Worm (Caenorhabditis elegans) whole organism, L4 larva: Measurements from ENCODE around the gene C49H3.3.

Source experiments
- F26F4.8 ChIP-seq: fragments of 200-800 bp; sonication (Bioruptor generic); conservative IDR thresholded peaks from 2 replicates; pipeline ENCODE4 v1.3.6; 2022; ENCODE audit warnings: missing genetic modification characterization, missing compliant biosample characterization
- F44E2.7 ChIP-seq: fragments of 200-800 bp; sonication (Bioruptor generic); IDR thresholded peaks from 2 replicates; pipeline ENCODE4 v2.1.2; 2022; ENCODE audit warnings: missing genetic modification characterization, missing compliant biosample characterization
- T26A8.4 ChIP-seq: fragments of 200-800 bp; sonication (Bioruptor generic); IDR thresholded peaks from 2 replicates; pipeline ENCODE4 v1.3.6; 2022; ENCODE audit warnings: missing genetic modification characterization, missing compliant biosample characterization
- Y105C5A.15 ChIP-seq: fragments of 200-800 bp; sonication (Bioruptor generic); IDR thresholded peaks from 2 replicates; pipeline ENCODE4 v1.3.6; 2022; ENCODE audit warnings: missing genetic modification characterization, missing compliant biosample characterization
- aha-1 ChIP-seq: fragments of 150-350 bp; peaks from one replicate; lab custom pipeline; 2014; ENCODE audit warnings: missing biosample characterization, missing genetic modification characterization
- ceh-28 ChIP-seq: fragments of 150-350 bp; optimal IDR thresholded peaks from 2 replicates; lab custom pipeline; 2014; ENCODE audit warnings: missing biosample characterization, missing genetic modification reagents, missing genetic modification characterization
- ceh-62 ChIP-seq: sonication (generic microtip); optimal IDR thresholded peaks from 2 replicates; lab custom pipeline; 2017; ENCODE audit warnings: missing biosample characterization, missing genetic modification characterization
- ces-1 ChIP-seq: fragments of 150-350 bp; sonication (generic microtip); optimal IDR thresholded peaks from 4 replicates; lab custom pipeline; 2014; ENCODE audit warnings: missing biosample characterization, missing genetic modification reagents, missing genetic modification characterization
- ctbp-1 ChIP-seq: fragments of 200-800 bp; sonication (Bioruptor generic); IDR thresholded peaks from 2 replicates; pipeline ENCODE4 v1.3.6; 2022; ENCODE audit warnings: missing genetic modification reagents, missing genetic modification characterization, missing compliant biosample characterization
- daf-16 ChIP-seq, 3 experiments: sonication (generic microtip); optimal IDR thresholded peaks; 2 replicates each; lab custom pipeline; 2016 to 2017; ENCODE audit warnings: missing genetic modification characterization in 3 of 3, missing genetic modification reagents in 3 of 3, mild to moderate bottlenecking in 2 of 3, missing compliant biosample characterization in 2 of 3, missing biosample characterization in 1 of 3, moderate library complexity in 1 of 3
- dpl-1 ChIP-seq: fragments of 150-350 bp; optimal IDR thresholded peaks from 2 replicates; lab custom pipeline; 2014; ENCODE audit warnings: missing biosample characterization, missing genetic modification reagents, missing genetic modification characterization
- dve-1 ChIP-seq: sonication (generic microtip); optimal IDR thresholded peaks from 2 replicates; lab custom pipeline; 2017; ENCODE audit warnings: antibody characterized with exemption, mild to moderate bottlenecking, missing genetic modification characterization, missing compliant biosample characterization; ENCODE audit not compliant: insufficient read depth
- egl-43 ChIP-seq: fragments of 200-800 bp; sonication (Bioruptor generic); IDR thresholded peaks from 2 replicates; pipeline ENCODE4 v1.3.6; 2022; ENCODE audit warnings: missing genetic modification reagents, missing genetic modification characterization, missing compliant biosample characterization
- fos-1 ChIP-seq: fragments of 150-350 bp; optimal IDR thresholded peaks from 2 replicates; lab custom pipeline; 2014; ENCODE audit warnings: missing biosample characterization, missing genetic modification characterization
- hlh-11 ChIP-seq: fragments of 200-800 bp; sonication (Bioruptor generic); optimal IDR thresholded peaks from 2 replicates; lab custom pipeline; 2018; ENCODE audit warnings: mild to moderate bottlenecking, missing genetic modification characterization, missing compliant biosample characterization
- hlh-30 ChIP-seq: sonication (generic microtip); optimal IDR thresholded peaks from 2 replicates; lab custom pipeline; 2017; ENCODE audit warnings: antibody characterized with exemption, mild to moderate bottlenecking, missing genetic modification characterization, missing compliant biosample characterization; ENCODE audit not compliant: insufficient read depth
- lin-29 ChIP-seq: fragments of 200-800 bp; sonication (Bioruptor generic); IDR thresholded peaks from 2 replicates; pipeline ENCODE4 v1.3.6; 2022; ENCODE audit warnings: missing genetic modification reagents, missing genetic modification characterization, missing compliant biosample characterization
- lin-38 ChIP-seq: fragments of 200-800 bp; sonication (Bioruptor generic); IDR thresholded peaks from 2 replicates; pipeline ENCODE4 v1.3.6; 2022; ENCODE audit warnings: missing genetic modification reagents, missing genetic modification characterization, missing compliant biosample characterization
- lsy-2 ChIP-seq, 2 experiments: fragments of 150-350 bp in 1 of 2; sonication (generic microtip) in 1 of 2; optimal IDR thresholded peaks; 2 replicates each; lab custom pipeline; 2014 to 2017; ENCODE audit warnings: missing biosample characterization in 2 of 2, missing genetic modification characterization in 2 of 2
- madf-5 ChIP-seq, 2 experiments: fragments of 200-800 bp; sonication (Bioruptor generic); IDR thresholded peaks; 2 replicates each; pipeline ENCODE4 v1.3.6; 2022; ENCODE audit warnings: missing compliant biosample characterization in 2 of 2, missing genetic modification characterization in 2 of 2
- mdl-1 ChIP-seq, 2 experiments: fragments of 150-350 bp in 1 of 2; sonication (generic microtip) in 1 of 2; optimal IDR thresholded peaks; 2 replicates each; lab custom pipeline; 2014 to 2017; ENCODE audit warnings: missing biosample characterization in 2 of 2, missing genetic modification characterization in 2 of 2
- mdt-29 ChIP-seq: fragments of 200-800 bp; sonication (Bioruptor generic); IDR thresholded peaks from 2 replicates; pipeline ENCODE4 v1.3.6; 2022; ENCODE audit warnings: missing genetic modification reagents, missing genetic modification characterization, missing compliant biosample characterization
- mep-1 ChIP-seq: fragments of 150-350 bp; sonication (generic microtip); optimal IDR thresholded peaks from 3 replicates; lab custom pipeline; 2014; ENCODE audit warnings: missing biosample characterization, missing genetic modification characterization
- mes-2 ChIP-seq: sonication (generic microtip); optimal IDR thresholded peaks from 2 replicates; lab custom pipeline; 2016; ENCODE audit warnings: missing genotype, mild to moderate bottlenecking, missing genetic modification characterization, missing compliant biosample characterization; ENCODE audit not compliant: poor library complexity, severe bottlenecking
- mxl-2 ChIP-seq: fragments of 200-800 bp; sonication (Bioruptor generic); conservative IDR thresholded peaks from 2 replicates; pipeline ENCODE4 v1.3.6; 2022; ENCODE audit warnings: missing genetic modification reagents, missing genetic modification characterization, missing compliant biosample characterization
- nhr-28 ChIP-seq: fragments of 150-350 bp; optimal IDR thresholded peaks from 2 replicates; lab custom pipeline; 2014; ENCODE audit warnings: missing biosample characterization, missing genetic modification characterization
- nhr-41 ChIP-seq: fragments of 200-800 bp; sonication (Bioruptor generic); IDR thresholded peaks from 2 replicates; pipeline ENCODE4 v1.3.6; 2022; ENCODE audit warnings: missing genetic modification reagents, missing genetic modification characterization, missing compliant biosample characterization
- nhr-6 ChIP-seq: fragments of 150-350 bp; optimal IDR thresholded peaks from 2 replicates; lab custom pipeline; 2014; ENCODE audit warnings: missing biosample characterization, missing genetic modification characterization
- nhr-77 ChIP-seq: fragments of 150-350 bp; optimal IDR thresholded peaks from 2 replicates; lab custom pipeline; 2014; ENCODE audit warnings: missing biosample characterization, missing genetic modification characterization
- pha-4 ChIP-seq, 2 experiments: fragments of 150-350 bp in 1 of 2; fragments of 200-800 bp in 1 of 2; sonication (Bioruptor generic) in 1 of 2; IDR thresholded peaks in 1 of 2; optimal IDR thresholded peaks in 1 of 2; 2 replicates each; pipeline versions ENCODE4 v1.3.6 to Lab custom; 2014 to 2022; ENCODE audit warnings: missing genetic modification characterization in 2 of 2, missing genetic modification reagents in 2 of 2, missing biosample characterization in 1 of 2, missing compliant biosample characterization in 1 of 2
- rbr-2 ChIP-seq: sonication (generic microtip); optimal IDR thresholded peaks from 2 replicates; lab custom pipeline; 2016; ENCODE audit warnings: missing genotype, missing genetic modification characterization, missing compliant biosample characterization
- snpc-1.2 ChIP-seq: fragments of 200-800 bp; sonication (Bioruptor generic); IDR thresholded peaks from 2 replicates; pipeline ENCODE4 v1.3.6; 2022; ENCODE audit warnings: missing genetic modification reagents, missing genetic modification characterization, missing compliant biosample characterization
- spr-3 ChIP-seq: fragments of 200-800 bp; sonication (Bioruptor generic); optimal IDR thresholded peaks from 2 replicates; lab custom pipeline; 2018; ENCODE audit warnings: mild to moderate bottlenecking, missing genetic modification characterization, missing compliant biosample characterization
- tra-1 ChIP-seq: fragments of 200-800 bp; sonication (Bioruptor generic); IDR thresholded peaks from 2 replicates; pipeline ENCODE4 v1.3.6; 2022; ENCODE audit warnings: missing genetic modification reagents, missing genetic modification characterization, missing compliant biosample characterization
- unc-62 ChIP-seq, 3 experiments: fragments of 150-350 bp in 1 of 3; sonication (generic microtip); optimal IDR thresholded peaks in 2 of 3; peaks in 1 of 3; 1 replicate in 1 of 3; 2 replicates in 2 of 3; lab custom pipeline; 2014 to 2017; ENCODE audit warnings: missing biosample characterization in 3 of 3, missing genetic modification characterization in 3 of 3, missing genetic modification reagents in 3 of 3, missing genotype in 1 of 3
- ztf-11 ChIP-seq: fragments of 150-350 bp; optimal IDR thresholded peaks from 2 replicates; lab custom pipeline; 2014; ENCODE audit warnings: missing biosample characterization, missing genetic modification characterization

Gene C49H3.3

ce11 chrIV:7923982-7924480 is at the start of gene C49H3.3, which contains the start of gene xpo-3:
Gene C49H3.3, plus strand, starts transcription at chrIV:7924350.
Gene xpo-3, minus strand, starts transcription at chrIV:7924032.
- TF ChIP-seq egl-43 (GFP tag; lab: Robert Waterston, UW) (no peak), mdt-29 (no peak), lin-38 (GFP tag; lab: Robert Waterston, UW) (0 out of 2 replicates have a peak, but pooled peaks have one; percentile 22), mdl-1 (tag; optimal IDR thresholded peaks at IDR 0.05; lab: Kevin White, UChicago) (peak in 1 of 2 experiments; percentile 54), Y105C5A.15 (GFP tag; lab: Robert Waterston, UW) (no peak), hlh-30 (peak; percentile 80), daf-16 (GFP tag; optimal IDR thresholded peaks at IDR 0.05; lab: Kevin White, UChicago) (no peak), daf-16 (tag; optimal IDR thresholded peaks at IDR 0.05; lab: Kevin White, UChicago) (peak; percentile 42), ceh-62 (tag; lab: Kevin White, UChicago) (no peak), dpl-1 (GFP tag; lab: Kevin White, UChicago) (peak; percentile 51), mep-1 (tag; lab: Kevin White, UChicago) (peak; percentile 52), dve-1 (tag; lab: Kevin White, UChicago) (peak; percentile 38), aha-1 (tag; lab: Kevin White, UChicago) (peak; percentile 51), hlh-11 (tag; lab: Kevin White, UChicago) (peak; percentile 27), ctbp-1 (GFP tag; lab: Robert Waterston, UW) (no peak), mes-2 (peak; percentile 65), ztf-11 (tag; lab: Kevin White, UChicago) (no peak), lin-29 (GFP tag; lab: Robert Waterston, UW) (no peak), nhr-41 (GFP tag; lab: Robert Waterston, UW) (no peak), pha-4 (GFP tag; IDR thresholded peaks at IDR 0.05; lab: Robert Waterston, UW) (no peak), pha-4 (tag; optimal IDR thresholded peaks at IDR 0.05; lab: Kevin White, UChicago) (no peak), nhr-28 (peak; percentile 10), nhr-6 (tag; lab: Kevin White, UChicago) (no peak), rbr-2 (tag; lab: Kevin White, UChicago) (peak; percentile 15), lsy-2 (tag; optimal IDR thresholded peaks at IDR 0.05; lab: Kevin White, UChicago) (peak in 1 of 2 experiments; percentile 82), tra-1 (no peak), nhr-77 (peak; percentile 24), F44E2.7 (no peak)

- TF ChIP-seq aha-1 (tag; lab: Kevin White, UChicago) (peak; percentile 96), lin-38 (GFP tag; lab: Robert Waterston, UW) (no peak), spr-3 (GFP tag; lab: Kevin White, UChicago) (no peak), F44E2.7 (no peak), ceh-28 (no peak), fos-1 (tag; lab: Kevin White, UChicago) (no peak), pha-4 (GFP tag; IDR thresholded peaks at IDR 0.05; lab: Robert Waterston, UW) (no peak), pha-4 (tag; optimal IDR thresholded peaks at IDR 0.05; lab: Kevin White, UChicago) (no peak), daf-16 (GFP tag; optimal IDR thresholded peaks at IDR 0.05; lab: Kevin White, UChicago) (no peak), daf-16 (tag; optimal IDR thresholded peaks at IDR 0.05; lab: Kevin White, UChicago) (no peak), mes-2 (no peak), unc-62 (GFP tag; optimal IDR thresholded peaks at IDR 0.05 in 1 of 2; lab: Kevin White, UChicago) (peak in 1 of 2 experiments; percentile 52), unc-62 (tag; optimal IDR thresholded peaks at IDR 0.05; lab: Kevin White, UChicago) (no peak), dpl-1 (GFP tag; lab: Kevin White, UChicago) (no peak), T26A8.4 (GFP tag; lab: Robert Waterston, UW) (no peak)
- TF ChIP-seq, all 104 proteins: peak for 2
Measured at ce11 chrIV:7877255-7877654, 46.9 kb upstream of the C49H3.3 start.

- TF ChIP-seq F26F4.8 (GFP tag; lab: Robert Waterston, UW) (no peak), madf-5 (GFP tag; IDR thresholded peaks at IDR 0.05; lab: Robert Waterston, UW) (no peak), snpc-1.2 (GFP tag; lab: Robert Waterston, UW) (no peak), ces-1 (no peak), mxl-2 (no peak)
Measured at ce11 chrIV:7877781-7878180, 46.4 kb upstream of the C49H3.3 start, which contains the start of gene kin-26. Gene kin-26, minus strand, starts transcription at chrIV:7877881.
